Fruit fly (Drosophila melanogaster): ENCODE measurements around the gene Lip1.

Lip1 gene

DNA sequence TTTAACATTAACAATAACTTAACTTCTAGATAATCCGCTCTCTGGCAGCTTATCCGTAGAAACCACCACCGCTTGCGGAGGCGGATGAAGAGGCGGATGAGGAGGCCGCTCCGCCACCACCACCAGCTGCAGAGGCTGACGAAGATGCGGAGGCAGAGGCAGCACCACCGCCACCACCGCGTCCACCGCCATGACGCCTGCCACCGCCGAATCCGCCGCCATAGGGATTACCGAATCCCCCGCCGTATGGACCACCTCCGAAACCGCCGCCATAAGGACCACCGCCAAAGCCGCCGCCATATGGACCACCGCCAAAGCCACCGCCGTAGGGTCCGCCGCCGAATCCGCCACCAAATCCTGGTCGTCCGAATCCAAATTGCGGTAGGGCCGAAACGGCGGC is 12.6 kb downstream of the Lip1 start (continued):
- TF ChIP-seq HLHmδ (GFP tag; optimal IDR thresholded peaks at IDR 0.05) (no peak), lmd (GFP tag; IDR thresholded peaks at IDR 0.05) (no peak), sr (GFP tag; IDR thresholded peaks at IDR 0.05) (peak; percentile 73; the same call in 2 of the 3 replicates), CG5245 (GFP tag; optimal IDR thresholded peaks at IDR 0.05) (no peak), bowl (GFP tag; IDR thresholded peaks at IDR 0.05) (no peak), CG11456 (GFP tag; IDR thresholded peaks at IDR 0.05) (peak; percentile 53; the same call in 1 of the 3 replicates), CG9932 (GFP tag; IDR thresholded peaks at IDR 0.05) (peak; percentile 28; the same call in 1 of the 2 replicates), chinmo (GFP tag; IDR thresholded peaks at IDR 0.05; ENCODE audit: partially characterized antibody) (0 out of 4 replicates have a peak, but pooled peaks have one; percentile 18), MBD-R2 (GFP tag; IDR thresholded peaks at IDR 0.05) (no peak), prd (optimal IDR thresholded peaks at IDR 0.05) (no peak), prd (GFP tag; IDR thresholded peaks at IDR 0.05) (0 out of 3 replicates have a peak, but pooled peaks have one; percentile 5)

DNA sequence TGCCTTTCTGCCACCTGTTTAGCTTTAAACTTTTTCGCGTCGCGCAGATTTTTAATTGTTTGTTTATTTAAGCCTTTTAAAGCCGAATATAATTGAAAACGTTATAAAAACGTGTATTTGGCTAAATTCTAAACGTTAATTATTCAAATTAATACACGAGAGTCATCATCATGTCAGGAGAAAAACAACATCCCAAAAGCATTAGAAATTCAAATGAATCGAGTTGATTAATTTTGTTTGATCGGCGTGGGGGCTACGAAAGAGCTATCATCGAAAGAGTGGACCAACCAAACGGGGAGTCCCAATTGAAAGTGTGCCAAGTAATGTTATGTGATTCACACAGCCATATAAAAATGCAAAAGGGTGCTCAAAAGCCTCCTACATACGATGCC is 13.6 kb downstream of the Lip1 start:
- no peak for TF ChIP-seq CG1792 (GFP tag; optimal IDR thresholded peaks at IDR 0.05)
- no peak for TF ChIP-seq br (optimal IDR thresholded peaks at IDR 0.05)
- TF ChIP-seq Stat92E (GFP tag; optimal IDR thresholded peaks at IDR 0.05), result no peak
- peak; percentile 56 for TF ChIP-seq abd-A (tag; optimal IDR thresholded peaks at IDR 0.05)
- TF ChIP-seq pros (GFP tag; optimal IDR thresholded peaks at IDR 0.05), result no peak
- peak; percentile 61; the same call in 1 of the 2 replicates for TF ChIP-seq vvl (GFP tag; IDR thresholded peaks at IDR 0.05)

DNA sequence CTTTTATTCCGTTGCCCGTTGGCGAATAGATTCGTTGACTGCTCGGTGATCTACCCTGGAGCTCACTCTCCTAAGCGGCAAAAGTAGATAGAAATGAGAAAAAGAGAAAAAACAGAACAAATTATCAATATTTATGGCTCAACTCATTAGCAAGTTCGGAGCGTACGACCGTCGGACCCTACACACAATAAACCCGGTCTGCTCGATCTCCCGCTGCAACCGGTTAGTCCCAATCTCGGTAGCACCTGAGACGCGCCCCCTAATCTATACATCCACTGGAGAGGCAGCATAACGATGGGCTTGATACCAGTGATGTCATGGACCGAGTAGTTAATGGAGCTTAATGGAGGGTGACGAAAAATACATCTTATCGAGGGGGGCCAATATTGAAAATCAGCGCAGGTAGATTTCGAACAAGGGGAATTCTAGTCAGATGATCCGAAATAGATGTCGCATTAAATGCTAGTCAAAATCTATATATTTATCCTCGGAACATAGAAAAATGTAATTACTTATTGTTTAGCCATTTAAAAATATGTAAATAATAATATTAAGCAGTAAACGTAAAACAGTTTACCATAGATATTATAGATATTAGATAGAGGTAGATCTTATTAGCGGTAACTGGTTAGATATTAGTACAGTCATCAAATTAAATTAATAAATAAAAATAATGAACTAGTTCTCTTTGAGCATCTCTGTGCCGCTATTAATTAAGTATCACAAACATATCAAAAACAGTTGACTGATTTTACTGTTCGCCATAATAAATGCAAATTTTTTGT is 14.1 kb downstream of the Lip1 start, which contains the start of gene CG7296:
Gene CG7296, minus strand, starts transcription at position 58 of the 785 bp plus-strand sequence.
- 0 out of 3 replicates have a peak, but pooled peaks have one; percentile 2 for TF ChIP-seq zfh1 (GFP tag; IDR thresholded peaks at IDR 0.05)
- 0 out of 3 replicates have a peak, but pooled peaks have one; percentile 19 for TF ChIP-seq row (GFP tag; IDR thresholded peaks at IDR 0.05)
- TF ChIP-seq CG2120 (GFP tag; optimal IDR thresholded peaks at IDR 0.05), result no peak
- TF ChIP-seq vvl (GFP tag; IDR thresholded peaks at IDR 0.05), result peak; percentile 21; the same call in 1 of the 2 replicates
- no peak for TF ChIP-seq al (GFP tag; IDR thresholded peaks at IDR 0.05)
- TF ChIP-seq Aef1 (GFP tag; IDR thresholded peaks at IDR 0.05), result no peak
- TF ChIP-seq CG13894 (tag; optimal IDR thresholded peaks at IDR 0.05), result peak; percentile 72
- TF ChIP-seq CG3847 (GFP tag; IDR thresholded peaks at IDR 0.05), result no peak
- no peak for TF ChIP-seq CG1832 (GFP tag; optimal IDR thresholded peaks at IDR 0.05)
- no peak for TF ChIP-seq CG7839 (tag; optimal IDR thresholded peaks at IDR 0.05)
- peak; percentile 43 for TF ChIP-seq Sry-β (GFP tag; optimal IDR thresholded peaks at IDR 0.05)
- no peak for TF ChIP-seq stwl (tag; optimal IDR thresholded peaks at IDR 0.05)
- TF ChIP-seq CG9797 (GFP tag; optimal IDR thresholded peaks at IDR 0.05), result no peak
- peak; percentile 90 for TF ChIP-seq Awh (GFP tag; IDR thresholded peaks at IDR 0.05)
- no peak for TF ChIP-seq stc (GFP tag; IDR thresholded peaks at IDR 0.05)
- TF ChIP-seq abd-A (tag; optimal IDR thresholded peaks at IDR 0.05), result peak; percentile 71
- no peak for TF ChIP-seq Hmr (GFP tag; optimal IDR thresholded peaks at IDR 0.05)
- peak; percentile 71 for TF ChIP-seq CG12769 (tag; optimal IDR thresholded peaks at IDR 0.05)
- peak; percentile 33 for TF ChIP-seq kni (GFP tag; optimal IDR thresholded peaks at IDR 0.05)
- TF ChIP-seq CG11695 (GFP tag; IDR thresholded peaks at IDR 0.05), result no peak
- peak; percentile 95 for TF ChIP-seq CG15514 (GFP tag; optimal IDR thresholded peaks at IDR 0.05)
